Fruit fly (Drosophila melanogaster) whole organism, wandering third instar larva: Measurements from ENCODE around the gene CG14440.

ENCODE experiments used
- OdsH ChIP-seq: fragments of 200-800 bp; sonication (Bioruptor generic); optimal IDR thresholded peaks from 2 replicates; lab custom pipeline; 2016; ENCODE audit warnings: missing biosample characterization, mild to moderate bottlenecking, missing genetic modification characterization
- brk ChIP-seq: fragments of 200-800 bp; sonication (Bioruptor generic); optimal IDR thresholded peaks from 2 replicates; lab custom pipeline; 2016; ENCODE audit warnings: missing biosample characterization, mild to moderate bottlenecking, missing genetic modification characterization
- fru ChIP-seq: fragments of 200-800 bp; sonication (Bioruptor generic); optimal IDR thresholded peaks from 3 replicates; lab custom pipeline; 2016; ENCODE audit warnings: missing biosample characterization, mild to moderate bottlenecking, missing genetic modification characterization
- pan ChIP-seq: fragments of >200 bp; optimal IDR thresholded peaks from 2 replicates; lab custom pipeline; 2017
- psq ChIP-seq: fragments of 200-800 bp; sonication (Bioruptor generic); optimal IDR thresholded peaks from 3 replicates; lab custom pipeline; 2017; ENCODE audit warnings: missing biosample characterization, mild to moderate bottlenecking, missing genetic modification characterization, moderate library complexity
- tai ChIP-seq: sonication (Bioruptor generic); optimal IDR thresholded peaks from 2 replicates; lab custom pipeline; 2016; ENCODE audit warnings: missing biosample characterization, missing genetic modification characterization
- usp ChIP-seq: fragments of >200 bp; optimal IDR thresholded peaks from 2 replicates; lab custom pipeline; 2017; ENCODE audit warnings: missing biosample characterization, missing genetic modification characterization

dm6 chrX:6688620-6689400 is 9.6 kb downstream of the CG14440 start, which contains the start of gene CG3184:
- TF ChIP-seq psq (GFP tag; lab: Kevin White, UChicago) (no peak), usp (GFP tag; lab: Kevin White, UChicago) (no peak), brk (GFP tag; lab: Kevin White, UChicago) (no peak), fru (no peak), pan (lab: Kevin White, UChicago) (no peak), tai (GFP tag; lab: Kevin White, UChicago) (no peak), OdsH (GFP tag; lab: Kevin White, UChicago) (no peak)
